Worm (Caenorhabditis elegans) whole organism, mixed stage, embryonic: ENCODE results near the gene C13G5.2.

Source experiments
- lin-13 ChIP-seq: fragments of 150-350 bp; optimal IDR thresholded peaks from 2 replicates; lab custom pipeline; 2014; ENCODE audit warnings: missing biosample characterization, missing genetic modification characterization
- nhr-237 ChIP-seq: fragments of 150-350 bp; optimal IDR thresholded peaks from 2 replicates; lab custom pipeline; 2014; ENCODE audit warnings: missing biosample characterization, missing genetic modification characterization
- snpc-4 ChIP-seq: fragments of 150-350 bp; optimal IDR thresholded peaks from 2 replicates; lab custom pipeline; 2014; ENCODE audit warnings: missing biosample characterization, missing genetic modification characterization
- unc-62 ChIP-seq: fragments of 150-350 bp; optimal IDR thresholded peaks from 2 replicates; lab custom pipeline; 2014; ENCODE audit warnings: missing biosample characterization, missing genetic modification reagents, missing genetic modification characterization

DNA sequence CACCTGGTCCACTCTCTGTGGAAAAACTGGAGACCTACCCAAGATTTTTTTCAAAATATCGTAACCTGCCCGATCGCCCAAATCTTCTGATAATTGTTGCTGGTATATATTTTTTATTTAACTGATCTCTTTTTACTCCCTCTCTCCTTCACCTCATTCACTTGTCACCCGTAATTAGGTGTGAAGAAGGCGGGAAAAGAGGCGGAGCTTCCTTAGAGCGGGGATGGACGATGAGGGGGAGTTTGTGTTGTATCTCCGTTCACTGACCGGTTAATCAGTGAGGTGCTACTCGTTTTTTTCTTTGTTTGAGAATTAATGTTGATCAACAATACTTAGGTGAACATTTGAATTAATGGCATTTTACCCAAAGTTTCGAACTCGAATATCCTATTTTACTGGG is 4.2 kb upstream of the C13G5.2 start, which contains the start of gene ceh-16:
- TF ChIP-seq snpc-4 (no peak), nhr-237 (tag; lab: Kevin White, UChicago) (no peak), lin-13 (tag; lab: Kevin White, UChicago) (no peak), unc-62 (GFP tag; lab: Kevin White, UChicago) (no peak)
